Worm (Caenorhabditis elegans): Measurements from ENCODE around the gene piga-1.

Gene piga-1

DNA sequence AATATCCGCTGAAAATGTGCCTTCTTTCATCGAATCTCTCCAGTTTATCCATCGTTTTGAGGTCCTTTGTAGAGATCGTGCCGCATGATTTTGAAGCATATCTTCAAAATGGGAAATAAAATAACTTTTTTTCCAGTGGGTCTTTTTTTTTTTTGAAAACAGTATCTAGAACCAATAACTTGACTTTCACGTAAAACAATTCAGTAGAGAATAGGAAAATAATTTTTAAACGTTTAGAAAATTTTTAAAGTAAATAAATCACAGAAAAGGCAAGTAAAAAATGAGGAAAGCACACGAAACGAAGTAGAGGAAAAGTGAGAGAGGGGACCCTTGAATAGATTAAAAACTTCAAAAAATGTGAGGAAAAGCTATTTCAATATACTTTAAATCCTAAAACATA lies 37.3 kb upstream of the piga-1 start, which contains the start of gene chdh-1:
Gene chdh-1, minus strand, starts transcription at position 101 of the 400 bp plus-strand sequence.
- no peak for TF ChIP-seq mes-4 (tag; optimal IDR thresholded peaks at IDR 0.05)
- peak; percentile 15 for TF ChIP-seq F10E7.11 (tag; optimal IDR thresholded peaks at IDR 0.05)

DNA sequence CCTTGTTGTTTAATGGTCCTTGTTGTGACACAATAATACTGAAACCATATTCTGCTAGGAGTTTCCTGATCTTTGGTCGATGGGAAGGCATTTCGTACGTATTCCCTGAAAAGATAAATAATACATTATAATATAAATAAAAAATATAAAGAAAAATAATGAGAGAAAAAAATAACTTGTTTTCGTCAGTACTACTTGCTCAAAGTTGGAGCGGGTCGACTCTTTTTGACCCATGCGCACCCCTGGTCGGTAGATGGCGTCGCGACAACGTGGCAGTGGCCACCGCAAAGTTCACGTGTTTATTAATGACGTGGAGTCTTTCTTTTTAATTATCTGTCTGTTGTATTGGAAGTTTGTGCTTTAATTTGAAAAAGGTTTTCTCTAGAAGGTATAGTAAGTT lies 34.3 kb upstream of the piga-1 start, which contains the start of gene C34C6.10:
Gene C34C6.10, minus strand, starts transcription at position 101 of the 400 bp plus-strand sequence.
- TF ChIP-seq ztf-22 (GFP tag; optimal IDR thresholded peaks at IDR 0.05) = no peak
- no peak for TF ChIP-seq F37B4.10 (GFP tag; IDR thresholded peaks at IDR 0.05)
- no peak for TF ChIP-seq zim-3 (tag; optimal IDR thresholded peaks at IDR 0.05)
- TF ChIP-seq nfya-2 (GFP tag; IDR thresholded peaks at IDR 0.05) = no peak
- no peak for TF ChIP-seq hsf-1 (GFP tag; IDR thresholded peaks at IDR 0.05)
- no peak for TF ChIP-seq lin-54 (GFP tag; optimal IDR thresholded peaks at IDR 0.05)
- TF ChIP-seq attf-3 (GFP tag; conservative IDR thresholded peaks at IDR 0.05) = no peak
- TF ChIP-seq die-1 (tag; optimal IDR thresholded peaks at IDR 0.05) = no peak
- TF ChIP-seq athp-1 (tag; optimal IDR thresholded peaks at IDR 0.05) = no peak
- TF ChIP-seq nhr-90 (tag; optimal IDR thresholded peaks at IDR 0.05) = no peak
- no peak for TF ChIP-seq F52B5.7 (tag; optimal IDR thresholded peaks at IDR 0.05)
- TF ChIP-seq rpc-1 (optimal IDR thresholded peaks at IDR 0.05) = no peak
- no peak for TF ChIP-seq rpc-1 (tag; optimal IDR thresholded peaks at IDR 0.05)
- no peak for TF ChIP-seq K12H6.12 (tag; optimal IDR thresholded peaks at IDR 0.05)
- TF ChIP-seq Y53G8AR.9 (GFP tag; conservative IDR thresholded peaks at IDR 0.05) = no peak
- no peak for TF ChIP-seq nhr-27 (tag; optimal IDR thresholded peaks at IDR 0.05)
- no peak for TF ChIP-seq fkh-3 (tag; optimal IDR thresholded peaks at IDR 0.05)
- TF ChIP-seq somi-1 (GFP tag; optimal IDR thresholded peaks at IDR 0.05) = no peak
- TF ChIP-seq F22D6.2 (tag; optimal IDR thresholded peaks at IDR 0.05) = no peak
- no peak for TF ChIP-seq hmg-1.2 (GFP tag; IDR thresholded peaks at IDR 0.05)

DNA sequence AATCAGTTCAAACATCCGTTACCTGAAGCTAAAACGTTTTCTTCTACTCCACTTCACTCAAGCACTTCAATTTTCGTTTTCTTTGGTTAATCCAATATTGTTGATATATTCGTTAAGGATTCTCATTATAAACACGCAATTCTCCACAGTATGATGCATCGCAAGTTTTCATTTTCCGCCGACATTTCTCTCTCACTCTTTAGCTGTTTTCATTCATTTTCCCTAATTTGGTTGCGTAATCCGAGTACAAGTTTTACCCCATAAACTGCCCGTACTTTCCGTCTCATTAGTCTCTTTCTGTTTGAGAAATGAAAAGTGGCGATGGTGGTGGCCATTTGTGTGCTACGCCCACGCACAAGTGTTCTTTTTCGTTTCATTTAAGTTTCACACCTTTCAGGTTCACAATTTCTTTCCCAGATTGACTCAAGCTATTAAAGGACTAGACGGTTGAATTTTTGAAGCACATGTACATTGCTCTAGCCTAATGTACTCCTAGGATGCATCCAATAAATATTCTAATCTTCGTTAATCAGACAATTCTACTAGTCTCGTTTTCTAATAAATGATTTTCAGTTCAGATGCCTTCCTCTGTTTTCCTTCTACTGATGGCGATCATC lies 29.9 kb upstream of the piga-1 start, which contains the start of gene C34C6.3:
Gene C34C6.3, plus strand, starts transcription at position 567 of the 617 bp plus-strand sequence.
- TF ChIP-seq ceh-40 (GFP tag; IDR thresholded peaks at IDR 0.05) = no peak
- no peak for TF ChIP-seq F10E7.11 (tag; optimal IDR thresholded peaks at IDR 0.05)
- TF ChIP-seq zim-3 (tag; optimal IDR thresholded peaks at IDR 0.05) = no peak
- TF ChIP-seq F49E8.2 (tag; optimal IDR thresholded peaks at IDR 0.05; ENCODE audit: insufficient read depth) = no peak
- no peak for TF ChIP-seq fkh-3 (tag; optimal IDR thresholded peaks at IDR 0.05)
- TF ChIP-seq let-607 (tag; optimal IDR thresholded peaks at IDR 0.05) = no peak
- TF ChIP-seq lin-26 (GFP tag; IDR thresholded peaks at IDR 0.05) = no peak
- TF ChIP-seq ztf-25 (GFP tag; IDR thresholded peaks at IDR 0.05) = no peak
- TF ChIP-seq tbx-9 (tag; optimal IDR thresholded peaks at IDR 0.05; ENCODE audit: borderline replicate concordance) = no peak
- no peak for TF ChIP-seq Y56A3A.18 (GFP tag; IDR thresholded peaks at IDR 0.05)
- TF ChIP-seq B0261.1 (tag; optimal IDR thresholded peaks at IDR 0.05) = no peak
- TF ChIP-seq ceh-79 (tag; optimal IDR thresholded peaks at IDR 0.05) = no peak
- TF ChIP-seq dpl-1 (GFP tag; optimal IDR thresholded peaks at IDR 0.05) = no peak
- TF ChIP-seq ets-4 (GFP tag; optimal IDR thresholded peaks at IDR 0.05) = no peak
- no peak for TF ChIP-seq unc-62 (GFP tag; optimal IDR thresholded peaks at IDR 0.05)
- no peak for TF ChIP-seq D2030.7 (GFP tag; IDR thresholded peaks at IDR 0.05)

DNA sequence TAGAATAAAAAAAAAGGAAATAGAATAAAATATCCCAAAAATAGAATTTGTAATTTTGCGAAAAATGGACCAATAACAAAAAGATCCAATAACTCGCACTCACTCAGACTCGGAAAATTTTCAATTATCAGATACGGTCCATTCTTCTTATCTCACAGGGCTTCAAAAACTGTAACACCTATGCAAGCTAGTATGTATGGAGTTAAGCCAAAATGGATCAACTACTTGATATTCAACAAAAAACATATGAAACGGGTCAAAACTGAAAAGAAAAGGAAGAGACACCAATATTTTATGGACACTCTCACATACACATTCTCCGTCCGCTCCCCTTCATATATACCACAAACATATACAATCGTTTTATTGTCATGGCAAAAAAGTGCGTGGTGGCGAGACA lies 24.1 kb upstream of the piga-1 start, which contains the start of gene C34C6.9:
Gene C34C6.9, plus strand, starts transcription at position 301 of the 400 bp plus-strand sequence.
- no peak for TF ChIP-seq hmg-1.2 (GFP tag; IDR thresholded peaks at IDR 0.05)
- no peak for TF ChIP-seq bed-2 (GFP tag; IDR thresholded peaks at IDR 0.05)
- no peak for TF ChIP-seq C06A6.2 (GFP tag; conservative IDR thresholded peaks at IDR 0.05)
- no peak for TF ChIP-seq repo-1 (tag; optimal IDR thresholded peaks at IDR 0.05)
